Fruit fly (Drosophila melanogaster) whole organism, embryonic: ENCODE measurements around the gene CG14221.

Source experiments
- CG10959 ChIP-seq: fragments of 200-800 bp; sonication (Bioruptor generic); IDR thresholded peaks from 2 replicates; pipeline ENCODE4 v1.3.6; 2022; ENCODE audit warnings: missing biosample characterization, missing genetic modification characterization
- CG11093 ChIP-seq: fragments of 200-800 bp; sonication (Bioruptor generic); IDR thresholded peaks from 3 replicates; pipeline ENCODE4 v1.3.6; 2022; ENCODE audit warnings: missing biosample characterization, missing genetic modification characterization
- CG13624 ChIP-seq: fragments of 200-800 bp; sonication (Bioruptor generic); optimal IDR thresholded peaks from 2 replicates; lab custom pipeline; 2016; ENCODE audit warnings: missing biosample characterization, missing genetic modification characterization
- CG13775 ChIP-seq: fragments of 200-800 bp; sonication (Bioruptor generic); optimal IDR thresholded peaks from 3 replicates; lab custom pipeline; 2017; ENCODE audit warnings: missing biosample characterization, mild to moderate bottlenecking, missing genetic modification characterization
- CG14667 ChIP-seq: fragments of 200-800 bp; sonication (Bioruptor generic); IDR thresholded peaks from 2 replicates; pipeline ENCODE4 v1.3.6; 2022; ENCODE audit warnings: missing biosample characterization, missing genetic modification characterization
- CG14860 ChIP-seq: fragments of 200-800 bp; sonication (Bioruptor generic); IDR thresholded peaks from 3 replicates; pipeline ENCODE4 v1.3.6; 2022; ENCODE audit warnings: missing biosample characterization, missing genetic modification characterization; ENCODE audit not compliant: partially characterized antibody
- CG16779 ChIP-seq: fragments of 200-800 bp; sonication (Bioruptor generic); IDR thresholded peaks from 2 replicates; pipeline ENCODE4 v1.3.6; 2022; ENCODE audit warnings: missing biosample characterization, missing genetic modification characterization
- CG17612 ChIP-seq: fragments of 200-800 bp; sonication (Bioruptor generic); IDR thresholded peaks from 2 replicates; pipeline ENCODE4 v1.3.6; 2022; ENCODE audit warnings: missing biosample characterization, missing genetic modification characterization
- CG1792 ChIP-seq: fragments of 200-800 bp; sonication (Bioruptor generic); optimal IDR thresholded peaks from 2 replicates; lab custom pipeline; 2016; ENCODE audit warnings: missing biosample characterization, missing genetic modification characterization
- CG18262 ChIP-seq: fragments of 200-800 bp; optimal IDR thresholded peaks from 3 replicates; lab custom pipeline; 2019; ENCODE audit warnings: missing biosample characterization, mild to moderate bottlenecking, missing genetic modification characterization, moderate library complexity
- CG30403 ChIP-seq: fragments of 200-800 bp; sonication (Bioruptor generic); optimal IDR thresholded peaks from 3 replicates; lab custom pipeline; 2016; ENCODE audit warnings: missing biosample characterization, missing genetic modification characterization
- CG31224 ChIP-seq: fragments of 200-800 bp; sonication (Bioruptor generic); IDR thresholded peaks from 2 replicates; pipeline ENCODE4 v1.3.6; 2022; ENCODE audit warnings: missing biosample characterization, missing genetic modification characterization
- CG31388 ChIP-seq: fragments of 200-800 bp; sonication (Bioruptor generic); optimal IDR thresholded peaks from 2 replicates; lab custom pipeline; 2016; ENCODE audit warnings: missing biosample characterization, missing genetic modification characterization
- CG32532 ChIP-seq: fragments of 200-800 bp; sonication (Bioruptor generic); IDR thresholded peaks from 2 replicates; pipeline ENCODE4 v1.3.6; 2022; ENCODE audit warnings: missing biosample characterization, missing genetic modification characterization
- CG34422 ChIP-seq: fragments of 200-800 bp; sonication (Bioruptor generic); IDR thresholded peaks from 3 replicates; pipeline ENCODE4 v1.3.6; 2022; ENCODE audit warnings: missing biosample characterization, missing genetic modification characterization
- CG3726 ChIP-seq: fragments of 200-800 bp; sonication (Bioruptor generic); IDR thresholded peaks from 3 replicates; pipeline ENCODE4, ENCODE4 v1.3.6; 2022; ENCODE audit warnings: missing biosample characterization, missing genetic modification characterization
- CG3838 ChIP-seq: fragments of 200-800 bp; sonication (Bioruptor generic); optimal IDR thresholded peaks from 3 replicates; lab custom pipeline; 2016; ENCODE audit warnings: missing biosample characterization, missing genetic modification characterization
- CG3847 ChIP-seq: fragments of 200-800 bp; sonication (Bioruptor generic); IDR thresholded peaks from 2 replicates; pipeline ENCODE4 v1.3.6; 2022; ENCODE audit warnings: missing biosample characterization, missing genetic modification characterization
- CG4730 ChIP-seq: fragments of 200-800 bp; sonication (Bioruptor generic); IDR thresholded peaks from 2 replicates; pipeline ENCODE4 v1.3.6; 2022; ENCODE audit warnings: missing biosample characterization, missing genetic modification characterization
- CG8388 ChIP-seq: fragments of 200-800 bp; sonication (Bioruptor generic); optimal IDR thresholded peaks from 2 replicates; lab custom pipeline; 2019; ENCODE audit warnings: missing biosample characterization, mild to moderate bottlenecking, missing genetic modification characterization, moderate library complexity
- CrebB ChIP-seq: fragments of 200-800 bp; sonication (Bioruptor generic); optimal IDR thresholded peaks from 3 replicates; lab custom pipeline; 2018; ENCODE audit warnings: missing biosample characterization, mild to moderate bottlenecking, missing genetic modification characterization
- Dip3 ChIP-seq: fragments of 200-800 bp; sonication (Bioruptor generic); optimal IDR thresholded peaks from 3 replicates; lab custom pipeline; 2016; ENCODE audit warnings: missing biosample characterization, missing genetic modification characterization
- Doc3 ChIP-seq: fragments of 200-800 bp; sonication (Bioruptor generic); IDR thresholded peaks from 3 replicates; pipeline ENCODE4 v1.3.6; 2022; ENCODE audit warnings: missing biosample characterization, missing genetic modification characterization; ENCODE audit not compliant: partially characterized antibody
- Dref ChIP-seq: fragments of 200-800 bp; sonication (Bioruptor generic); IDR thresholded peaks from 2 replicates; pipeline ENCODE4 v1.3.6; 2022; ENCODE audit warnings: missing biosample characterization, missing genetic modification characterization
- Gug ChIP-seq: fragments of 200-800 bp; sonication (Bioruptor generic); IDR thresholded peaks from 4 replicates; pipeline ENCODE4 v1.3.6; 2022; ENCODE audit warnings: missing biosample characterization, missing genetic modification characterization
- HLH4C ChIP-seq: fragments of 200-800 bp; sonication (Bioruptor generic); IDR thresholded peaks from 3 replicates; pipeline ENCODE4 v1.3.6; 2022; ENCODE audit warnings: missing biosample characterization, missing genetic modification characterization; ENCODE audit not compliant: partially characterized antibody
- Hey ChIP-seq: fragments of 200-800 bp; sonication (Bioruptor generic); optimal IDR thresholded peaks from 3 replicates; lab custom pipeline; 2018; ENCODE audit warnings: missing biosample characterization, mild to moderate bottlenecking, missing genetic modification characterization
- HmgZ ChIP-seq: fragments of 200-800 bp; sonication (Bioruptor generic); optimal IDR thresholded peaks from 2 replicates; lab custom pipeline; 2018; ENCODE audit warnings: missing biosample characterization, mild to moderate bottlenecking, missing genetic modification characterization
- Lpt ChIP-seq: fragments of >200 bp; optimal IDR thresholded peaks from 2 replicates; lab custom pipeline; 2018; ENCODE audit warnings: missing biosample characterization, missing genetic modification characterization
- MBD-R2 ChIP-seq: fragments of 200-800 bp; sonication (Bioruptor generic); IDR thresholded peaks from 2 replicates; pipeline ENCODE4 v1.3.6; 2022; ENCODE audit warnings: missing biosample characterization, missing genetic modification characterization
- MTF-1 ChIP-seq: fragments of 200-800 bp; sonication (Bioruptor generic); optimal IDR thresholded peaks from 2 replicates; lab custom pipeline; 2018; ENCODE audit warnings: missing biosample characterization, mild to moderate bottlenecking, missing genetic modification characterization, borderline replicate concordance
- Myb ChIP-seq: fragments of 200-800 bp; sonication (Bioruptor generic); optimal IDR thresholded peaks from 2 replicates; lab custom pipeline; 2016; ENCODE audit warnings: missing biosample characterization, missing genetic modification characterization
- Neu2 ChIP-seq: fragments of 200-800 bp; sonication (Bioruptor generic); optimal IDR thresholded peaks from 3 replicates; lab custom pipeline; 2016; ENCODE audit warnings: missing biosample characterization, missing genetic modification characterization, borderline replicate concordance
- Optix ChIP-seq: fragments of 200-800 bp; sonication (Bioruptor generic); IDR thresholded peaks from 3 replicates; pipeline ENCODE4 v1.3.6; 2022; ENCODE audit warnings: missing biosample characterization, missing genetic modification characterization
- bcd ChIP-seq: fragments of 200-800 bp; sonication (Bioruptor generic); optimal IDR thresholded peaks from 2 replicates; lab custom pipeline; 2017; ENCODE audit warnings: missing biosample characterization, mild to moderate bottlenecking, missing genetic modification characterization
- da ChIP-seq: fragments of 200-800 bp; sonication (Bioruptor generic); optimal IDR thresholded peaks from 2 replicates; lab custom pipeline; 2016; ENCODE audit warnings: missing biosample characterization, missing genetic modification characterization
- dan ChIP-seq: fragments of 200-800 bp; sonication (Bioruptor generic); IDR thresholded peaks from 2 replicates; pipeline ENCODE4 v1.3.6; 2022; ENCODE audit warnings: missing biosample characterization, missing genetic modification characterization
- ems ChIP-seq: fragments of 200-800 bp; sonication (Bioruptor generic); optimal IDR thresholded peaks from 3 replicates; lab custom pipeline; 2016; ENCODE audit warnings: missing biosample characterization, missing genetic modification characterization
- esg ChIP-seq: fragments of 200-800 bp; sonication (Bioruptor generic); conservative IDR thresholded peaks from 2 replicates; pipeline ENCODE4 v1.3.6; 2022; ENCODE audit warnings: missing biosample characterization, missing genetic modification characterization
- eve ChIP-seq, 2 experiments: fragments of >200 bp; optimal IDR thresholded peaks; 2 replicates each; lab custom pipeline; 2017; ENCODE audit warnings: missing biosample characterization in 2 of 2, missing genetic modification characterization in 2 of 2
- gfzf ChIP-seq: fragments of 200-800 bp; sonication (Bioruptor generic); optimal IDR thresholded peaks from 2 replicates; lab custom pipeline; 2016; ENCODE audit warnings: missing biosample characterization, mild to moderate bottlenecking, missing genetic modification characterization, moderate library complexity
- jing ChIP-seq: fragments of 200-800 bp; sonication (Bioruptor generic); optimal IDR thresholded peaks from 2 replicates; lab custom pipeline; 2018; ENCODE audit warnings: missing biosample characterization, mild to moderate bottlenecking, missing genetic modification characterization
- mirr ChIP-seq: fragments of 200-800 bp; sonication (Bioruptor generic); optimal IDR thresholded peaks from 3 replicates; lab custom pipeline; 2018; ENCODE audit warnings: missing biosample characterization, mild to moderate bottlenecking, missing genetic modification characterization
- pfk ChIP-seq: fragments of 200-800 bp; sonication (Bioruptor generic); optimal IDR thresholded peaks from 2 replicates; lab custom pipeline; 2018; ENCODE audit warnings: missing biosample characterization, mild to moderate bottlenecking, missing genetic modification characterization, moderate library complexity
- prd ChIP-seq, 3 experiments: fragments of >200 bp in 2 of 3; fragments of 200-800 bp in 1 of 3; sonication (Bioruptor generic) in 1 of 3; optimal IDR thresholded peaks in 2 of 3; IDR thresholded peaks in 1 of 3; 2 replicates in 2 of 3; 3 replicates in 1 of 3; pipeline versions ENCODE4 v1.3.6 to Lab custom; 2017 to 2022; ENCODE audit warnings: missing biosample characterization in 1 of 3, missing genetic modification characterization in 1 of 3
- pros ChIP-seq: fragments of 200-800 bp; sonication (Bioruptor generic); optimal IDR thresholded peaks from 3 replicates; lab custom pipeline; 2019; ENCODE audit warnings: missing biosample characterization, mild to moderate bottlenecking, missing genetic modification characterization, moderate library complexity
- sens ChIP-seq: fragments of 200-800 bp; sonication (Bioruptor generic); peaks from one replicate; lab custom pipeline; 2016; ENCODE audit warnings: missing biosample characterization, missing genetic modification characterization
- seq ChIP-seq: fragments of 200-800 bp; sonication (Bioruptor generic); IDR thresholded peaks from 2 replicates; pipeline ENCODE4 v1.3.6; 2022; ENCODE audit warnings: missing biosample characterization, missing genetic modification characterization
- tna ChIP-seq: fragments of 200-800 bp; sonication (Bioruptor generic); IDR thresholded peaks from 2 replicates; pipeline ENCODE4 v1.3.6; 2022; ENCODE audit warnings: missing biosample characterization, missing genetic modification characterization; ENCODE audit not compliant: partially characterized antibody
- tup ChIP-seq: fragments of 200-800 bp; sonication (Bioruptor generic); optimal IDR thresholded peaks from 2 replicates; lab custom pipeline; 2016; ENCODE audit warnings: missing biosample characterization, mild to moderate bottlenecking, missing genetic modification characterization, moderate library complexity
- wor ChIP-seq: fragments of 200-800 bp; sonication (Bioruptor generic); IDR thresholded peaks from 2 replicates; pipeline ENCODE4 v1.3.6; 2022; ENCODE audit warnings: missing biosample characterization, missing genetic modification characterization

Gene CG14221

DNA sequence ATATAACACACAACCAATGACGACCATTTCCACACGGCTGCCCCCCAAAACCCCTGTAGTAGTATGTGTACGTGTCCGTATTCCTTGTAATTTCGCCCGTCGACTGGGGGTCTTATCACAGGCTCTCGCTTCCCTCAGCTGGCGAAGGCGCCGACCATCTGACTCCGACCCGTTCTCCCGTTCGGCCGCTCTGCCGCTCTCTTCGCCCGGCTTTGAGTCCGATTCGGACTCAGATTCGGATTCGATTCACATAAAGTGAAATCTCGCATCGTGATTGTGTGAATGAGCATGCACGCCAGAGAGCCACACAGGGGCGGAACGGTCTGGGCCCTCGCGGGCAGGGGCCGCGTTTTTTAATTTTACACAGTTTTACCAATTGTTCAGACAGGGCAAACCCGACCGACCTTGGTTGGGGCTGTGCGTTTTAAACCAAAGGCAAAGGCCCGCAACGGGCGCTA is 44.7 kb upstream of the CG14221 start (continued):
- peak; percentile 43; the same call in 1 of the 2 replicates for TF ChIP-seq tna (GFP tag; lab: Robert Waterston, UW)
- TF ChIP-seq bcd (GFP tag; lab: Kevin White, UChicago), result peak; percentile 23
- no peak; the same call in 1 of the 2 replicates for TF ChIP-seq esg (GFP tag; lab: Robert Waterston, UW)
- 0 out of 2 replicates have a peak, but pooled peaks have one; percentile 23 for TF ChIP-seq MBD-R2 (GFP tag; lab: Robert Waterston, UW)
- peak; percentile 89 for TF ChIP-seq Gug (GFP tag; lab: Robert Waterston, UW)
- TF ChIP-seq CG3847 (GFP tag; lab: Robert Waterston, UW), result peak; percentile 65
- TF ChIP-seq CG3726 (GFP tag; lab: Robert Waterston, UW), result 0 out of 3 replicates have a peak, but pooled peaks have one; percentile 39
- TF ChIP-seq CG8388, result no peak
- TF ChIP-seq CG10959 (GFP tag; lab: Robert Waterston, UW), result no peak
- TF ChIP-seq CG32532 (GFP tag; lab: Robert Waterston, UW), result peak; percentile 78
- TF ChIP-seq MTF-1, result no peak
- peak; percentile 57; the same call in 2 of the 3 replicates for TF ChIP-seq HLH4C (GFP tag; lab: Robert Waterston, UW)
- TF ChIP-seq CG31224 (GFP tag; lab: Robert Waterston, UW), result peak; percentile 42; the same call in 1 of the 2 replicates
- TF ChIP-seq gfzf (GFP tag; lab: Kevin White, UChicago), result no peak
- TF ChIP-seq CG13775, result peak; percentile 18
- TF ChIP-seq CG16779 (GFP tag; lab: Robert Waterston, UW), result no peak
- no peak for TF ChIP-seq Lpt (GFP tag; lab: Kevin White, UChicago)
- no peak for TF ChIP-seq da (GFP tag; lab: Kevin White, UChicago)
- TF ChIP-seq CG18262 (tag; lab: Kevin White, UChicago), result no peak
- TF ChIP-seq dan, result no peak
- TF ChIP-seq CG1792 (GFP tag; lab: Kevin White, UChicago), result peak; percentile 8
- no peak for TF ChIP-seq eve (GFP tag; optimal IDR thresholded peaks at IDR 0.05; lab: Kevin White, UChicago)
- TF ChIP-seq CG3838 (GFP tag; lab: Kevin White, UChicago), result no peak
- TF ChIP-seq sens (GFP tag; lab: Kevin White, UChicago), result peak; percentile 75
- TF ChIP-seq CG34422, result peak; percentile 66
- TF ChIP-seq seq (GFP tag; lab: Robert Waterston, UW), result no peak
- no peak for TF ChIP-seq Doc3 (GFP tag; lab: Robert Waterston, UW)
- TF ChIP-seq mirr (GFP tag; lab: Kevin White, UChicago), result no peak
- TF ChIP-seq CG11093 (GFP tag; lab: Robert Waterston, UW), result peak; percentile 64; the same call in 1 of the 3 replicates
- TF ChIP-seq ems (GFP tag; lab: Kevin White, UChicago), result peak; percentile 24
- no peak for TF ChIP-seq jing (GFP tag; lab: Kevin White, UChicago)
- no peak for TF ChIP-seq Myb (GFP tag; lab: Kevin White, UChicago)
- no peak for TF ChIP-seq CG4730 (GFP tag; lab: Robert Waterston, UW)
- peak; percentile 30 for TF ChIP-seq CG30403 (GFP tag; lab: Kevin White, UChicago)
- no peak for TF ChIP-seq Hey (tag; lab: Kevin White, UChicago)
- TF ChIP-seq CG31388 (GFP tag; lab: Kevin White, UChicago), result no peak
- TF ChIP-seq prd (optimal IDR thresholded peaks at IDR 0.05; lab: Kevin White, UChicago), result no peak
- TF ChIP-seq prd (GFP tag; IDR thresholded peaks at IDR 0.05; lab: Robert Waterston, UW), result peak; percentile 78
- no peak for TF ChIP-seq CG17612 (GFP tag; lab: Robert Waterston, UW)
- no peak for TF ChIP-seq Optix (GFP tag; lab: Robert Waterston, UW)
- 0 out of 2 replicates have a peak, but pooled peaks have one; percentile 17 for TF ChIP-seq Dref (GFP tag; lab: Robert Waterston, UW)
- TF ChIP-seq HmgZ, result peak; percentile 8
- no peak for TF ChIP-seq pros (GFP tag; lab: Kevin White, UChicago)
- TF ChIP-seq CrebB, result no peak
- TF ChIP-seq tup, result no peak
- peak; percentile 50 for TF ChIP-seq CG13624
- 0 out of 3 replicates have a peak, but pooled peaks have one; percentile 30 for TF ChIP-seq CG14860 (GFP tag; lab: Robert Waterston, UW)
- no peak for TF ChIP-seq wor (GFP tag; lab: Robert Waterston, UW)
- peak; percentile 35; the same call in 1 of the 2 replicates for TF ChIP-seq CG14667 (GFP tag; lab: Robert Waterston, UW)
- TF ChIP-seq Neu2, result no peak
- no peak for TF ChIP-seq pfk (GFP tag; lab: Kevin White, UChicago)
- peak; percentile 21 for TF ChIP-seq Dip3 (GFP tag; lab: Kevin White, UChicago)
